Fruit fly (Drosophila melanogaster): ENCODE data around the gene caup.

DNA sequence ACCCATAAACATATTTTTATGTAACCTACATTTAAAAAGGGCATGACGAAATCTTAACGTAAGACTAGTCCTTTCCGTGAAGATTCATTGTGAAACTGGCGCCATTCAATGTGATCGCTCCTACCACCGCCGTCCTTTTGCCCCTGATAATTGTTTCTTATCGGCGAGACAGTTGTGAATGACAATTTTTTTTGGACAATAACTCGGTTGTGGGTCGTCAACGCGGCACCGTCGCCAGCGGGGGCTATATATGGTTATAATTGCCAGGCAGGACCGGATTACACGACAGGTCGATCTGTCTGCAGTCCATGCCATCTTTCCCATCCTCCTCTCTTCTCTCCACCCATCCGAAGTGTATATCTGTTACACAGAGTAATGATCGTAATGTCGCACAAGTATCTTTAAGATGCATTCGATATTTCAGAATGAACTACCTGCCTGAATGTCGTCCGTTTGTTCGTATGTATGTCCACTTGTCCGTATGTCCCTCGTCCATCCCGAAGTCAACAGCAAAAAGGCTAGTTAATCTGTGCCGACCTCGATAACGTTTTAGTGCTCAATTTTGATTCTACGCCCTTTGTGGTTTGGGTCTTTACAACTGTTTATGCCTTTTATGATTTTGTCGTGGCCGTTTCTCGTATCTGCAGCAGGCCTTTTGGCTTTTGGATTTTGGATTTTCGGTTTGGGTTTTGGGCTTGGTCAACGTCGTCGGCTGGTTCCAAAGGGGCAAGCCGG is 39.8 kb downstream of the caup start:
- no peak for TF ChIP-seq CG1620 (GFP tag; optimal IDR thresholded peaks at IDR 0.05)
- no peak for TF ChIP-seq Clk (GFP tag; optimal IDR thresholded peaks at IDR 0.05)
- no peak for TF ChIP-seq CG5204 (GFP tag; optimal IDR thresholded peaks at IDR 0.05)
- no peak for TF ChIP-seq CG14711 (tag; optimal IDR thresholded peaks at IDR 0.05)
- no peak for TF ChIP-seq kay (GFP tag; ENCODE audit: borderline replicate concordance)

All from whole organism, adult.